Worm (Caenorhabditis elegans): Measurements from ENCODE around the gene dnj-1.

DNA sequence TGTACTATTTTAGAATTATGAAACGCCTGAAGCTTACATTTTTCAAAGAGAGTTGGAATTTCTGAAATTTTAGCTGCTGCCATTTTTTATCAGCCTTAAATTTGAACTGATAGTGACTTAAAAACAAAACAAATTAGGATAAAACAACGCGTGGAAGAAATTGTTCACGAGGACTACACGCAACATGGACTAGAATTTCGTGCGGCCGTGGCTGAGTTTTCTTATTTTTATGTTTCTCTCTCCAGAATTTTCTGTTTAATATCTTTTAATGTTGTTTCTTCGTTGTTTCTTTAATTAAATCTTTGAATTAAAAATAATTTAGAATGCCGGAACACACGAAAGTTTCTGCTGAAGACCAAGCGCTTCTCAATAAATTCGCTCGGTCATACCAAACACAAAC, 16.0 kb downstream of the dnj-1 start, which contains the start of the genes B0035.3, B0035.22 and pfd-4:
- TF ChIP-seq pes-1 (GFP tag; IDR thresholded peaks at IDR 0.05) (no peak), B0310.2 (tag; optimal IDR thresholded peaks at IDR 0.05) (no peak), ceh-36 (tag; optimal IDR thresholded peaks at IDR 0.05) (no peak), aly-1 (tag; optimal IDR thresholded peaks at IDR 0.05) (no peak), flt-1 (GFP tag; IDR thresholded peaks at IDR 0.05) (no peak), ets-7 (tag; optimal IDR thresholded peaks at IDR 0.05) (no peak), sea-1 (GFP tag; conservative IDR thresholded peaks at IDR 0.05) (no peak), hnd-1 (tag; optimal IDR thresholded peaks at IDR 0.05) (no peak), hmg-4 (GFP tag; optimal IDR thresholded peaks at IDR 0.05) (no peak), tbx-37 (GFP tag; conservative IDR thresholded peaks at IDR 0.05) (peak; percentile 71), ceh-13 (GFP tag; optimal IDR thresholded peaks at IDR 0.05) (no peak)
